Worm (Caenorhabditis elegans): ENCODE measurements around the gene ZK643.2.

DNA sequence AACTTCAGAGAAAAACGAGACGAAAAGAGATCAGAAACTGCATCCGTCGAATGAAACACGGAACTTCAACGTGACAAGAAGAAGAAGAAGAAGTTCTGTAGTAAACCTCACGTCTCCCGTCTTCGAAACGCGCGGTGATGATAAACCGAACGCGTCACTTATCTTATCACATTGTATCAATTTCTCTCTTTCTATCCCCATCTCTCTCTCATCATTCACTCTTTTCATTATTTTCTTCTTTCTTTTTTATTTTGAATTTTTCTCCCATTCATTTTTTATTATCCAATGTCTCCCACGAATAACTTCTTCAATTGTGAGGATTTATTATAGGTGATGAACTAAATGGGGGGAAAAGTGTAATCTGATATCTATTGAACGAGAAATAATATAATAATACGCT lies 30.5 kb downstream of the ZK643.2 start:
- TF ChIP-seq him-1 (tag; optimal IDR thresholded peaks at IDR 0.05), result no peak
- no peak for TF ChIP-seq dao-5 (tag; optimal IDR thresholded peaks at IDR 0.05)

Measured in whole organism, L4/young adult.